Worm (Caenorhabditis elegans): ENCODE measurements around the gene F16B4.5.
A peak's percentile ranks its signal among the peaks of the same experiment; 100 is the strongest.
"Not testable (repeated sequence)": the region's sequence is repeated elsewhere in the genome, so short reads cannot be mapped to it uniquely, and the experiment has no call there.

F16B4.5 gene

DNA sequence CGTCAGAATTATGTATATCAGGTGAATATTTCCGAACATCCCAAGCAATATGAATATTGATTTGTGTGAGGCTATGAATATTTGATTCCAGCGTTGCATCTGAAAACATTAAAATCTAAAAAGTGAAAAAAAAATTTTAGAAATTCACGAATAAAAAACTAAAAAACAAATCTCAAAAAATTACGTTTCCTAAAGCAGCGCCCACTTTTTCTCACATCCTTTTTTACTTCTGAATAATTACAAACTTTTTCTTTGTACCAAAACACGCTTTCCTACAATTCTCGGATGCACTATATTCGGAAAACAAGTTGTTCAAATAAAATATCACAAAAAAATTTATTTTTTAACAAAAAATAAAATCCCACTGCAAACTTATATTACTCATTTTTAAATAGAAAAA is 35.2 kb upstream of the F16B4.5 start, which contains the start of gene srsx-8:
TSS of gene srsx-8 (minus strand) at position 101 of the 400 bp plus-strand sequence.
- TF ChIP-seq lag-1 (GFP tag; IDR thresholded peaks at IDR 0.05): no peak
- TF ChIP-seq B0035.1 (tag; optimal IDR thresholded peaks at IDR 0.05): no peak
- TF ChIP-seq madf-3 (GFP tag; IDR thresholded peaks at IDR 0.05): no peak

DNA sequence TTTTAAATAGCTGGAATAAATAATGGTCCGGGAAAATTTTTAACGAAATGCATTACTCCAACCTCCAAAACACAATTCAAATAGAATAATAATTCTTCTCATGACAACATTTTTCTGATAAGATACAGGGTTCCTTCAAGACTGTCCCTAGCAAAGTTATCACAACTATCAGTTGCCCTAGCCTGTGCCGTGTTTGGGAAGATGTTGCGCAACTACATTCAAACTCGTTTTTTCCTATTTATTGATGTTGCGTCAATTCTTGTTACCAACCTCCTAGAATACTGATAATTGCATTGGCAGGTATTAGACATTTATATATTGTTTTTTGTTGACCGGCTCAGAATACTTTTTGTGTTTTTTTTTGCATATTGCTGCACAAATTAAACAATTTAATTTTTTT is 33.2 kb upstream of the F16B4.5 start:
- no peak for TF ChIP-seq ztf-25 (GFP tag; IDR thresholded peaks at IDR 0.05)

DNA sequence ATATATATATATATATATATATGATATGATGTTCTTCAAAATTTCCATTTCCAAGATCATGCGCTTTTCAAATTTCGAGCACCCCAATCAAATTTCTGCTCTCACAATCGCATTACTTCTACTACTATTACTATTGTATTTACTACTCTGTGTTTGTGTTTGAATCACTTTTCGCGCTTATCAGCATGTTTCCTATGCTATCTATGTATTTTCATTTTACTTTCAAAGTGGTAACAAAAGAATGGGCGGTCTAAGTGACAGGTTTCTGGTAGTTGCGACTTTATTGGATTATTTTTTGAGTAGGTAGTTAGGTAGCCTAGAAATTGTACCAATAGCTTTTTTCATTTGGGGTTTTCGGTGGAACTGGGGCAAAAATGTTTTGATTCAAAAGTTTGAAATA is 30.1 kb upstream of the F16B4.5 start:
- TF ChIP-seq nhr-27 (tag; optimal IDR thresholded peaks at IDR 0.05) (no peak), aptf-2 (GFP tag; conservative IDR thresholded peaks at IDR 0.05) (no peak), F52B5.7 (tag; optimal IDR thresholded peaks at IDR 0.05) (no peak), attf-3 (GFP tag; conservative IDR thresholded peaks at IDR 0.05) (no peak), F23B12.7 (tag; optimal IDR thresholded peaks at IDR 0.05; ENCODE audit: insufficient read depth) (no peak), ets-4 (GFP tag; optimal IDR thresholded peaks at IDR 0.05) (no peak), dpl-1 (GFP tag; optimal IDR thresholded peaks at IDR 0.05) (no peak), sea-2 (GFP tag; IDR thresholded peaks at IDR 0.05) (no peak), atf-7 (tag; optimal IDR thresholded peaks at IDR 0.05) (no peak), ZK185.1 (tag; optimal IDR thresholded peaks at IDR 0.05; ENCODE audit: poor library complexity, severe bottlenecking) (no peak), unc-130 (GFP tag; optimal IDR thresholded peaks at IDR 0.05) (no peak), ceh-58 (GFP tag; IDR thresholded peaks at IDR 0.05) (no peak), nhr-179 (tag; optimal IDR thresholded peaks at IDR 0.05) (no peak), hlh-26 (GFP tag; conservative IDR thresholded peaks at IDR 0.05) (no peak), ama-1 (optimal IDR thresholded peaks at IDR 0.05) (no peak), ama-1 (GFP tag; optimal IDR thresholded peaks at IDR 0.05) (no peak), rpc-1 (optimal IDR thresholded peaks at IDR 0.05) (no peak), rpc-1 (tag; optimal IDR thresholded peaks at IDR 0.05) (no peak), unc-62 (GFP tag; optimal IDR thresholded peaks at IDR 0.05) (no peak), snpc-1.3 (tag; optimal IDR thresholded peaks at IDR 0.05; ENCODE audit: insufficient read depth) (no peak)

DNA sequence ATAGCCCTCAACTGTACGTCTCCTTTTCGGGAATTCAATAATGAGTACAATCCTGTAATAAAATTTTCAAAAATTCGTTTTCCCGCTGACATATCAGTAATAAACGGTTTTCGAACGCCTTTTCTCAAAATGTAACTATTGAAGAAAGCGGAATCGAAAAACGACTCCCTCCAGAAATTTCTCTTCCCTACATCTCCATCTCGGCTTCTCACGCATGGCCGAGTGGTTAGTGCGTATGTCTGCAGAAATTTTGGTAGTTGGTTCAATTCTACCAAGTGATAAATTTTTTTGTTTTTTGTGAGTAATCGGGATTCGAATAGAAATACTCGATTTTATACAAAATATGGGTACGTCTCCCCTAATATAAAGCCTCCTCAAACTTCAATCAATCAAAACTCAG is 27.1 kb upstream of the F16B4.5 start:
- TF ChIP-seq attf-6 (GFP tag; IDR thresholded peaks at IDR 0.05) (peak; percentile 41; the same call in 1 of the 2 replicates), ceh-40 (GFP tag; IDR thresholded peaks at IDR 0.05) (0 out of 2 replicates have a peak, but pooled peaks have one; percentile 50), C17E4.6 (GFP tag; IDR thresholded peaks at IDR 0.05) (0 out of 2 replicates have a peak, but pooled peaks have one; percentile 37), nhr-120 (GFP tag; IDR thresholded peaks at IDR 0.05) (0 out of 2 replicates have a peak, but pooled peaks have one; percentile 85), aptf-3 (GFP tag; IDR thresholded peaks at IDR 0.05) (0 out of 2 replicates have a peak, but pooled peaks have one; percentile 14), rcor-1 (GFP tag; IDR thresholded peaks at IDR 0.05) (peak; percentile 67; the same call in 1 of the 2 replicates), rpc-1 (tag; optimal IDR thresholded peaks at IDR 0.05) (peak; percentile 49), B0261.1 (tag; optimal IDR thresholded peaks at IDR 0.05) (peak; percentile 57), egl-44 (GFP tag; IDR thresholded peaks at IDR 0.05) (peak; percentile 85), hmg-20 (GFP tag; IDR thresholded peaks at IDR 0.05) (peak; percentile 59; the same call in 1 of the 2 replicates), cebp-2 (GFP tag; IDR thresholded peaks at IDR 0.05) (peak; percentile 80; the same call in 1 of the 2 replicates), tbp1 (GFP tag; optimal IDR thresholded peaks at IDR 0.05) (peak; percentile 83), pbrm-1 (GFP tag; IDR thresholded peaks at IDR 0.05) (peak; percentile 36; the same call in 1 of the 2 replicates)
- not testable (repeated sequence) for TF ChIP-seq rpc-1 (optimal IDR thresholded peaks at IDR 0.05)

Measured in whole organism, young adult.